Worm (Caenorhabditis elegans): Measurements from ENCODE around the gene ZK370.4.

The ZK370.4 gene

ce11 chrIII:8731310-8731709 is at the start of gene ZK370.4:
Gene ZK370.4 (minus strand): TSS chrIII:8731410.
- no peak for TF ChIP-seq ceh-48 (tag; optimal IDR thresholded peaks at IDR 0.05)
- TF ChIP-seq pat-9 (tag; optimal IDR thresholded peaks at IDR 0.05) = no peak
- no peak for TF ChIP-seq dmd-4 (tag; optimal IDR thresholded peaks at IDR 0.05; ENCODE audit: borderline replicate concordance)
- TF ChIP-seq ceh-31 (tag; optimal IDR thresholded peaks at IDR 0.05) = no peak

ce11 chrIII:8780473-8780872 is 49.3 kb upstream of the ZK370.4 start:
- TF ChIP-seq tbx-7 (tag; optimal IDR thresholded peaks at IDR 0.05) = no peak
- no peak for TF ChIP-seq pag-3 (tag; optimal IDR thresholded peaks at IDR 0.05; ENCODE audit: borderline replicate concordance)
- no peak for TF ChIP-seq lim-6 (tag; optimal IDR thresholded peaks at IDR 0.05)
- no peak for TF ChIP-seq syd-9 (tag; optimal IDR thresholded peaks at IDR 0.05)
- no peak for TF ChIP-seq ttx-3 (tag; optimal IDR thresholded peaks at IDR 0.05)
- TF ChIP-seq hlh-15 (tag; optimal IDR thresholded peaks at IDR 0.05) = no peak
- no peak for TF ChIP-seq Y22D7AL.16 (tag; optimal IDR thresholded peaks at IDR 0.05)
- TF ChIP-seq npax-4 (tag; optimal IDR thresholded peaks at IDR 0.05) = no peak
- TF ChIP-seq elt-2 (tag; optimal IDR thresholded peaks at IDR 0.05) = no peak
- no peak for TF ChIP-seq ceh-45 (GFP tag; IDR thresholded peaks at IDR 0.05)
- no peak for TF ChIP-seq pha-2 (tag; optimal IDR thresholded peaks at IDR 0.05)
- TF ChIP-seq ztf-16 (tag; optimal IDR thresholded peaks at IDR 0.05) = no peak

- TF ChIP-seq nhr-232 (tag; optimal IDR thresholded peaks at IDR 0.05) = no peak
- no peak for TF ChIP-seq elt-2 (tag; optimal IDR thresholded peaks at IDR 0.05)
- TF ChIP-seq pha-4 (tag; optimal IDR thresholded peaks at IDR 0.05) = no peak
- no peak for TF ChIP-seq Y22D7AL.16 (tag; optimal IDR thresholded peaks at IDR 0.05)
- TF ChIP-seq K02D7.2 (tag; optimal IDR thresholded peaks at IDR 0.05) = no peak
- no peak for TF ChIP-seq nhr-11 (tag; optimal IDR thresholded peaks at IDR 0.05)
- no peak for TF ChIP-seq hlh-8 (tag; optimal IDR thresholded peaks at IDR 0.05)
- TF ChIP-seq ceh-18 (tag; optimal IDR thresholded peaks at IDR 0.05) = no peak
- no peak for TF ChIP-seq pqm-1 (tag; optimal IDR thresholded peaks at IDR 0.05)
- no peak for TF ChIP-seq lim-6 (tag; optimal IDR thresholded peaks at IDR 0.05)
These were observed 48.7 kb upstream of the ZK370.4 start, which contains the start of gene K02D10.4 for ce11 chrIII:8779912-8780311. Gene K02D10.4 (minus strand): TSS chrIII:8780012.

ce11 chrIII:8775953-8776352 is 44.7 kb upstream of the ZK370.4 start, which contains the start of gene snap-29:
Gene snap-29 (plus strand): TSS chrIII:8776253.
- no peak for TF ChIP-seq hlh-30 (tag; optimal IDR thresholded peaks at IDR 0.05; ENCODE audit: insufficient read depth)
- no peak for TF ChIP-seq ztf-16 (tag; optimal IDR thresholded peaks at IDR 0.05)
- no peak for TF ChIP-seq fax-1 (tag; optimal IDR thresholded peaks at IDR 0.05)
- no peak for TF ChIP-seq elt-4 (tag; optimal IDR thresholded peaks at IDR 0.05)
- TF ChIP-seq nhr-11 (tag; optimal IDR thresholded peaks at IDR 0.05) = peak; percentile 41

ce11 chrIII:8773375-8773774 is 42.2 kb upstream of the ZK370.4 start:
- TF ChIP-seq Y22D7AL.16 (tag; optimal IDR thresholded peaks at IDR 0.05) (no peak), ceh-18 (tag; optimal IDR thresholded peaks at IDR 0.05) (no peak), gmeb-2 (tag; optimal IDR thresholded peaks at IDR 0.05) (no peak), elt-2 (tag; optimal IDR thresholded peaks at IDR 0.05) (no peak), unc-3 (GFP tag; conservative IDR thresholded peaks at IDR 0.05) (no peak), unc-3 (tag; optimal IDR thresholded peaks at IDR 0.05) (no peak), lim-6 (tag; optimal IDR thresholded peaks at IDR 0.05) (no peak), eyg-1 (tag; optimal IDR thresholded peaks at IDR 0.05) (no peak), unc-86 (tag; optimal IDR thresholded peaks at IDR 0.05) (no peak), madf-2 (tag; optimal IDR thresholded peaks at IDR 0.05) (no peak), pqm-1 (tag; optimal IDR thresholded peaks at IDR 0.05) (no peak)

- TF ChIP-seq pat-9 (tag; optimal IDR thresholded peaks at IDR 0.05) = no peak
- TF ChIP-seq unc-3 (GFP tag; conservative IDR thresholded peaks at IDR 0.05) = no peak
- no peak for TF ChIP-seq unc-3 (tag; optimal IDR thresholded peaks at IDR 0.05)
- no peak for TF ChIP-seq tbx-2 (tag; optimal IDR thresholded peaks at IDR 0.05)
- TF ChIP-seq ceh-24 (tag; optimal IDR thresholded peaks at IDR 0.05) = no peak
- no peak for TF ChIP-seq lin-11 (tag; optimal IDR thresholded peaks at IDR 0.05)
- TF ChIP-seq pha-2 (tag; optimal IDR thresholded peaks at IDR 0.05) = no peak
- TF ChIP-seq nhr-11 (tag; optimal IDR thresholded peaks at IDR 0.05) = no peak
- TF ChIP-seq K02D7.2 (tag; optimal IDR thresholded peaks at IDR 0.05) = no peak
- no peak for TF ChIP-seq che-1 (tag; optimal IDR thresholded peaks at IDR 0.05)
- no peak for TF ChIP-seq zip-5 (tag; optimal IDR thresholded peaks at IDR 0.05)
- TF ChIP-seq hlh-30 (tag; optimal IDR thresholded peaks at IDR 0.05; ENCODE audit: insufficient read depth) = no peak
- TF ChIP-seq pag-3 (tag; optimal IDR thresholded peaks at IDR 0.05; ENCODE audit: borderline replicate concordance) = no peak
These were observed 41.3 kb upstream of the ZK370.4 start for ce11 chrIII:8772428-8773027.

Data from whole organism, late embryonic.